Fruit fly (Drosophila melanogaster) whole organism: ENCODE data around the gene CG17549.

ENCODE experiments used
- CG8478 ChIP-seq: fragments of >200 bp; optimal IDR thresholded peaks from 2 replicates; lab custom pipeline; 2018; ENCODE audit warnings: inconsistent platforms
- Dll ChIP-seq: fragments of >200 bp; optimal IDR thresholded peaks from 2 replicates; lab custom pipeline; 2017
- EcR ChIP-seq, 2 experiments: fragments of >200 bp; optimal IDR thresholded peaks; 2 replicates each; lab custom pipeline; 2017; ENCODE audit warnings: missing biosample characterization in 2 of 2, missing genetic modification characterization in 2 of 2, missing genetic modification reagents in 2 of 2
- pan ChIP-seq: fragments of >200 bp; optimal IDR thresholded peaks from 2 replicates; lab custom pipeline; 2017
- psq ChIP-seq: fragments of >200 bp; optimal IDR thresholded peaks from 2 replicates; lab custom pipeline; 2017
- usp ChIP-seq: fragments of >200 bp; optimal IDR thresholded peaks from 2 replicates; lab custom pipeline; 2017; ENCODE audit warnings: missing biosample characterization, missing genetic modification characterization, mixed read lengths

DNA sequence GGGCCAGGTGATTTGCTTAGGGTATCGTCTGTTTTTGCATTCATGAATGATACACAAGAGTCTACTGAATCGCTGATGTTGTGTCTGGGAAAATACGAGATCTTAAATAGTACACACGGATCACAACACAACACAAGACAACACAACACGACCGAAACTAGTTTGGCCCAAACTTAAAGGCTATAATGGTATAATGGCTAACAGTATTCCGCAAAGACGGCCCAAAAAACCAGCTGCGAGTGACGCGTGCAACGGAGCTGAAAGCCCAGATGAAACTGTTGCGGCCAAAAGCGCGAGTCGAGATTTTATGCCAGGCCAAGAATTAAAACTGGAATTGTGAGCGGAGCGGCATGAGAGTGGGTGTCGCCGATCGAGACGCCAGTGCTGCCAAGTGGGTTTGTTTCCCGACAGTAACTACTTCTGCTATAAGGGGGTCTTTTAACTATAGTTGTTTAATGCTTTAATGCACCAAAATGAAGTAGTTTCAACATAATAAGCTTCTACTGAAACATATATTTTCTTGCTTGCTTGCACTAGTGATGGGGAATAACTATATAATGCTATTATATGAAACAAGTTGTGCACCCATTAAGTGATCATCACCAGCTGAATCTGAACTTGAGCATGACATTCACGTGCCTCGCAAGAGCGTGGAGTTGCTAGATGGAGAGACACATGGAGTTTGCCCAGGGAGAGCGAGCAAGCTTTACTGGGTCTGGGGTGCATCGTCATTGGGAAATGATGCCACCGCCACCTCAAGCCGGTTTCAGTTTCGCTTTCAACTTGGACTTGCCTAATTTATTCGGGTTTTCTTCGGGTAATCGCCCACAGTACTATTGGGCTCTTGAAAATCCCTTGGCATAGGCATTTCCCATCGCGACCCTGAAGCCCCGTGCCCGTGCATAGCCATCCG, 49.1 kb upstream of the CG17549 start:
- TF ChIP-seq usp (no peak), psq (lab: Kevin White, UChicago) (no peak), CG8478 (lab: Kevin White, UChicago) (no peak), Dll (lab: Kevin White, UChicago) (no peak), pan (lab: Kevin White, UChicago) (no peak), EcR (GFP tag; optimal IDR thresholded peaks at IDR 0.05; lab: Kevin White, UChicago) (no peak)
